Fruit fly (Drosophila melanogaster): ENCODE data around the gene RagA-B.

RagA-B gene

DNA sequence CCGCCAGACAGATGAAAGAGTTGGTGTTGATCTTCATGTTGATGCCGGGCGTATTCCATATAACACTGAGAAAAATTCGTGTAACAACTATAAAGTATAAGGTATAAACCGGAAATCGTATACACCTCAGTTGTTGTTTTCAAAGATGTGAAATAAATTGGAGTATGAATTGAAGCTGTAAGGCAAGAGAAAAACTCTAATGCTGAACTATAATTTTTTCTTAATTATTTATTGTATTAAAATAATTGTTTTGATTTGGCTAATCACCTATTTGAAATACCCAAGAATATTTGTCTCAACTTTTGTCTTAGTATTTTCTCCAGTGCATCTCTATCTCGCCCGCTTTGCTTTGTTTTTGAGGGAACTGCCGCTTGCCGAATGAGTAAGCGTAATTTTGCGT is 23.8 kb downstream of the RagA-B start:
- TF ChIP-seq trem (tag; optimal IDR thresholded peaks at IDR 0.05) (peak; percentile 44), mld (GFP tag; IDR thresholded peaks at IDR 0.05; ENCODE audit: partially characterized antibody) (no peak), CG11723 (GFP tag; optimal IDR thresholded peaks at IDR 0.05) (peak; percentile 28), hth (optimal IDR thresholded peaks at IDR 0.05) (no peak), D19A (tag; optimal IDR thresholded peaks at IDR 0.05) (peak; percentile 56), CG7928 (GFP tag; optimal IDR thresholded peaks at IDR 0.05) (no peak), Xrp1 (GFP tag; IDR thresholded peaks at IDR 0.05) (peak; percentile 62; the same call in 1 of the 2 replicates), CG5180 (GFP tag; optimal IDR thresholded peaks at IDR 0.05) (peak; percentile 57), CG17829 (tag; optimal IDR thresholded peaks at IDR 0.05) (peak; percentile 64), CG7556 (GFP tag; optimal IDR thresholded peaks at IDR 0.05) (peak; percentile 48), vvl (GFP tag; IDR thresholded peaks at IDR 0.05) (peak; percentile 42; the same call in 1 of the 2 replicates), Fer3 (tag; optimal IDR thresholded peaks at IDR 0.05) (peak; percentile 24), fd96Cb (tag; optimal IDR thresholded peaks at IDR 0.05) (peak; percentile 47), bowl (GFP tag; IDR thresholded peaks at IDR 0.05) (no peak), NfI (GFP tag; optimal IDR thresholded peaks at IDR 0.05) (peak; percentile 39), nerfin-1 (tag; optimal IDR thresholded peaks at IDR 0.05) (peak; percentile 42), lola (GFP tag; optimal IDR thresholded peaks at IDR 0.05) (peak in 1 of 3 experiments; percentile 64), salm (tag; optimal IDR thresholded peaks at IDR 0.05) (peak; percentile 50), ATbp (GFP tag; optimal IDR thresholded peaks at IDR 0.05) (peak; percentile 61), CG8290 (GFP tag; optimal IDR thresholded peaks at IDR 0.05) (no peak), CG8290 (tag; optimal IDR thresholded peaks at IDR 0.05) (no peak), caup (GFP tag; optimal IDR thresholded peaks at IDR 0.05; ENCODE audit: severe bottlenecking) (no peak), az2 (GFP tag; optimal IDR thresholded peaks at IDR 0.05) (peak; percentile 54), h (optimal IDR thresholded peaks at IDR 0.05) (no peak), CG8944 (GFP tag; optimal IDR thresholded peaks at IDR 0.05) (no peak), CG1529 (GFP tag; optimal IDR thresholded peaks at IDR 0.05) (peak; percentile 60), Dek (tag; optimal IDR thresholded peaks at IDR 0.05) (peak; percentile 26), so (GFP tag; IDR thresholded peaks at IDR 0.05) (peak; percentile 35; the same call in 1 of the 3 replicates), Bteb2 (GFP tag; optimal IDR thresholded peaks at IDR 0.05) (no peak), ci (GFP tag; IDR thresholded peaks at IDR 0.05) (0 out of 3 replicates have a peak, but pooled peaks have one; percentile 59), Abd-B (GFP tag; optimal IDR thresholded peaks at IDR 0.05) (peak; percentile 50), eve (GFP tag; optimal IDR thresholded peaks at IDR 0.05) (peak in 1 of 2 experiments; percentile 32), cato (GFP tag; optimal IDR thresholded peaks at IDR 0.05; ENCODE audit: borderline replicate concordance) (peak; percentile 16), CG30403 (GFP tag; optimal IDR thresholded peaks at IDR 0.05) (peak; percentile 67), stwl (tag; optimal IDR thresholded peaks at IDR 0.05) (no peak), CG15696 (tag; optimal IDR thresholded peaks at IDR 0.05) (peak; percentile 45), E2f2 (GFP tag; IDR thresholded peaks at IDR 0.05) (peak; percentile 28; the same call in 1 of the 2 replicates), CG6254 (GFP tag; optimal IDR thresholded peaks at IDR 0.05) (peak; percentile 16), CG16863 (GFP tag; optimal IDR thresholded peaks at IDR 0.05) (no peak), tgo (GFP tag; IDR thresholded peaks at IDR 0.05) (peak; percentile 73; the same call in 2 of the 3 replicates), CG12299 (tag; optimal IDR thresholded peaks at IDR 0.05) (peak; percentile 2), CG17328 (GFP tag; IDR thresholded peaks at IDR 0.05) (peak; percentile 48; the same call in 1 of the 2 replicates), ranshi (GFP tag; IDR thresholded peaks at IDR 0.05) (peak; percentile 38; the same call in 1 of the 2 replicates), CG15514 (GFP tag; optimal IDR thresholded peaks at IDR 0.05) (peak; percentile 0), ham (GFP tag; IDR thresholded peaks at IDR 0.05) (no peak), Oli (tag; optimal IDR thresholded peaks at IDR 0.05) (peak; percentile 76), Hr51 (GFP tag; optimal IDR thresholded peaks at IDR 0.05) (peak in 1 of 2 experiments; percentile 86), gem (tag; optimal IDR thresholded peaks at IDR 0.05) (peak; percentile 85), CG10209 (GFP tag; optimal IDR thresholded peaks at IDR 0.05) (peak; percentile 47), onecut (GFP tag; IDR thresholded peaks at IDR 0.05) (peak; percentile 17; the same call in 1 of the 2 replicates)
